Worm (Caenorhabditis elegans): ENCODE measurements around the gene selt-1.2.

Gene selt-1.2

DNA sequence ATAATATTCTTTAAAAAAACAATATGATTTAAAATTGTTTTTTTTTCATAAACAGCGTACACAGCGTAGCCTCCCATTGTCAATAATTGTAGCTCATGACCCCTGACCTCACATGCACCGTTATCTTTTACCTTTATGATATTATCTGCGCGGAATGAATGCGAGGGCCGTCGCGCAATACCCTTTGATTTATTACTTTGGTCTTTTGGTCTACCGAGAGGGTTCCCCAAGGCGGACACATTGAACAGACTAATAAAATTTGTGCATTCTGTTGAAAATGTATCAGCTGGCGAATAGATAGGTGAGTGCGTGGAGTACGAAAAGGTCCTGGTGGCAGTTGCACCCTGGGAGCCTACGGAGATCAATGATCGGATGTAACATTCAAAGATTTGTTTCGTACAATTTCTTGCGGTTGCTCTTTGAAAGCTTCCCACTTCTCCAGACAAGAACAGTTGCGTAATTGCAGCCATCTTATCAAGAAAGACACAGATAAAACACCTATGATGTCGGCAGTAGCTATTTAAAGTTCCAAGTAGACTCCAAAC, 26.8 kb downstream of the selt-1.2 start:
- TF ChIP-seq flt-1 (GFP tag; IDR thresholded peaks at IDR 0.05) (no peak), hmg-4 (GFP tag; optimal IDR thresholded peaks at IDR 0.05) (no peak), F13C5.2 (tag; optimal IDR thresholded peaks at IDR 0.05) (no peak), B0310.2 (tag; optimal IDR thresholded peaks at IDR 0.05) (no peak), pes-1 (GFP tag; IDR thresholded peaks at IDR 0.05) (no peak), ceh-13 (GFP tag; optimal IDR thresholded peaks at IDR 0.05) (no peak), scrt-1 (GFP tag; IDR thresholded peaks at IDR 0.05) (no peak), ets-7 (tag; optimal IDR thresholded peaks at IDR 0.05) (no peak), tbx-37 (GFP tag; conservative IDR thresholded peaks at IDR 0.05) (no peak), tra-4 (tag; optimal IDR thresholded peaks at IDR 0.05) (no peak), hmbx-1 (tag; optimal IDR thresholded peaks at IDR 0.05) (no peak)

DNA sequence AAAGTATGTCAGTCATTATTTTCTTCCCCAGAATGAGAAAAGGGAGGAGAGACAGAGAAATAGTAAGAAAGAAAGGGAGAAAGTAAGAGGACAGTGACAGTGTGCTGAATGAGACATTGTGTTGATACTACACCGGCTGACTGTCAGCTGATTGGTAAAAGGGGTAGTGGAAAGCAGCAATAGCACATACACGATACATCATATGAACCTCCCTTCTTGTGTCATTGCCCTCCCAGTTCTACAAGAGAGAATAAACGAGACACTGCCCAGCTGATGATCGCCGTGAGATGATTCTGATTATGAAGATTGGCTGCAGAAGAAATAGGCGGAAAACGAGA, 27.4 kb downstream of the selt-1.2 start:
- TF ChIP-seq sea-1 (GFP tag; conservative IDR thresholded peaks at IDR 0.05) (0 out of 2 replicates have a peak, but pooled peaks have one; percentile 13), hmg-4 (GFP tag; optimal IDR thresholded peaks at IDR 0.05) (no peak)

DNA sequence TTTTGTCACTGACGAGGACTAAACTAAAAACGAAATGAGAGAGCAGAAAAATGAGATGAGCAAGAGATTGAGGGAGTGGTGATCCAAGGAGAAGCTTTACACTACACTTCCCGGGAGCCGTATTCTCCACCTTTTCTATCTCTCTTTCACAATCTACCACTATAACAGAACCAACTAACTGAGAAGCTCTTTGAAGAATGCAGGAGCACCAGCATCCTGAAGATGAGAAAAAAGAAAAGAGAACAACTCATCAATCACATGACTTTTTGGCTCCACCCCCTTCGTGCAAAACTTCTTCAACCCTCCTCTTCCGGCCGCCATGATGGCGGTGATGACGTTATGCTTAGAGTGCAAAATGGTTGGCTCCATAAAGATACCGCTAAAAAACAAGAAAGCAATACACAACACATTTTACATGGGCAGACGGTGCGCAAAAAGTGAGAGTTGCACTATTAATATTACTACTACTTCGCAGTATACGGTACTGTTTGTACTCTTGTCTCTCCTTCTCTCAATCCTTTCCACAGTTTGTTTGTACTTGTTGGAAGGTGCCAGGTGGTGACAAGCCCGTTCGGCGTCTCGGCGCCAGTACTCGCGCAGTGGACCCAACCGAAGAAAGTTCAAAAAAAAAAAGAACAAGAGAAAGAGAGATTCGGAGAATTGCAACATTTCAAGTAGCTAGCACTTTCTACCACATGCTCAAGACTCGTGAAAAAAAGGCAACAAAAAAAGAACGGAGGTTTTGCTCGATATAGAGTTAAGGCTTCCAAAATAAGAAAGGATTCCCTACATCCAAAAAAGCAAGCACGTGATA, 27.9 kb downstream of the selt-1.2 start:
- TF ChIP-seq hmbx-1 (tag; optimal IDR thresholded peaks at IDR 0.05) (no peak), tbx-37 (GFP tag; conservative IDR thresholded peaks at IDR 0.05) (no peak), flt-1 (GFP tag; IDR thresholded peaks at IDR 0.05) (no peak), B0310.2 (tag; optimal IDR thresholded peaks at IDR 0.05) (no peak)

DNA sequence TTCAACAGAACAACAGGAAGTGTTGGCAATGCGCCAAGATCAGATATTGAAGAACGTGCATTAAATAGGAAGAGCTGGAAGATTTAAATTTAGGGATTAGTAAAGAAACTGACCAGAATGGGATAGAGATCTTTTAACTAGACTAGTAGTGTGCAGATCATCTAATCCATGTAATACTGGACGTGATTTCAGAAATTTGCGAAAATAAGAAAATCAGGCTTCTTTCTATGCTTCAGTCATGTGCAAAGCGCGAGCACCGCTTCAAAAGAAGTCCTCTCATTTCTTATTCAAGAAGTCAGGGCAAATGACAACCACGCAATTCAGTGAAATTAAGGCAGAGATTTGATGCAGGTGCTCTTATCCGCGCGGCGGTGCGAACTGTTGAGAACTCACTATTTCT, 29.1 kb downstream of the selt-1.2 start:
- TF ChIP-seq ceh-36 (tag; optimal IDR thresholded peaks at IDR 0.05) (no peak), B0310.2 (tag; optimal IDR thresholded peaks at IDR 0.05) (no peak), scrt-1 (GFP tag; IDR thresholded peaks at IDR 0.05) (no peak), tra-4 (tag; optimal IDR thresholded peaks at IDR 0.05) (no peak), flt-1 (GFP tag; IDR thresholded peaks at IDR 0.05) (no peak), ama-1 (optimal IDR thresholded peaks at IDR 0.05) (no peak), hnd-1 (tag; optimal IDR thresholded peaks at IDR 0.05) (no peak), hmg-4 (GFP tag; optimal IDR thresholded peaks at IDR 0.05) (no peak), ets-7 (tag; optimal IDR thresholded peaks at IDR 0.05) (no peak), tbx-37 (GFP tag; conservative IDR thresholded peaks at IDR 0.05) (no peak), ceh-13 (GFP tag; optimal IDR thresholded peaks at IDR 0.05) (no peak), F13C5.2 (tag; optimal IDR thresholded peaks at IDR 0.05) (no peak), aly-1 (tag; optimal IDR thresholded peaks at IDR 0.05) (no peak), hmbx-1 (tag; optimal IDR thresholded peaks at IDR 0.05) (no peak), tbx-11 (GFP tag; IDR thresholded peaks at IDR 0.05) (no peak)

DNA sequence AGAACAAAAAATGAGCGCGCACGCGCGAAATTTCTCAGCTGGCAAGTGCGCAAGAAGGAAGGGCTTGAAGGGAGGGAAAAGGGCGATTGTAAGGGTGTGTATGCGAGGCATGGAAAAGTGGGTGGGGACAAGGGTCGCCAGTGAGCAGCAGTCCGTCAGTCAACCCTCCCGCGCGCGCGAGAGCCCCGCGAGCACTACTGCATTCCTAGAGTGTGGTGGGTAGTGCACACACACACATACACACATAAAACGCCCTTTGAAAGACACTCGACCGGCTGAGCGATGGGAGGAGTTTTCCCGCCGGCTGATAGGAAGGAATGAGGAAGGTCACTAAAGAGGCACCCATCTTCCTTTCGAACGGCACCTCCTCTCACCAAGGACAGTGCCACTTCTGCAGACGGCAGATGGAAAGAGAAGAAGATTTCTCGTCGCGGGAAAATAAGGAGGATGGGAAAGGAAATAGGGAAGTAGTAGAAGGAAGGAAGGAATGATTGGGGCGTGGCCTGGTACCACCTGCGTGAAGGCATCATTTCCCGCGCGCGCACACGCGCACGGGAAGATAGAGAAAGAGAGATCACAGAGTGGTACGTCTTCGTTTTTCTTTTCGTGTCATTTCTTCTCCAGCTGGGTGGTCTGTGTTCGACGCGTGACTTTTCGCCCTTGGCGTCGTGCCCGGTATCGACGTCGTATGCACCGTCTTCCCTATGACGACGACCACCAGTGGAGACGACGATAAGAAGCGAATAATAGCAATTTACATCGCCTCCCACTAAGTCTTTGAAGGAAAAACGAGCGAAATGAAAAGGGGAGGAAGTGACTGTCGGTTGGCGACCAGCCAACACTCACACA, 30.1 kb downstream of the selt-1.2 start:
- TF ChIP-seq F13C5.2 (tag; optimal IDR thresholded peaks at IDR 0.05) (peak; percentile 52), ceh-13 (GFP tag; optimal IDR thresholded peaks at IDR 0.05) (no peak), flt-1 (GFP tag; IDR thresholded peaks at IDR 0.05) (no peak; the same call in 1 of the 2 replicates), scrt-1 (GFP tag; IDR thresholded peaks at IDR 0.05) (no peak), aly-1 (tag; optimal IDR thresholded peaks at IDR 0.05) (peak; percentile 53), ama-1 (optimal IDR thresholded peaks at IDR 0.05) (no peak), tbx-11 (GFP tag; IDR thresholded peaks at IDR 0.05) (no peak), pes-1 (GFP tag; IDR thresholded peaks at IDR 0.05) (0 out of 2 replicates have a peak, but pooled peaks have one; percentile 39), tra-4 (tag; optimal IDR thresholded peaks at IDR 0.05) (no peak), ceh-36 (tag; optimal IDR thresholded peaks at IDR 0.05) (no peak), ets-7 (tag; optimal IDR thresholded peaks at IDR 0.05) (no peak), hmbx-1 (tag; optimal IDR thresholded peaks at IDR 0.05) (no peak), B0310.2 (tag; optimal IDR thresholded peaks at IDR 0.05) (no peak), tbx-37 (GFP tag; conservative IDR thresholded peaks at IDR 0.05) (no peak), sea-1 (GFP tag; conservative IDR thresholded peaks at IDR 0.05) (no peak; the same call in 1 of the 2 replicates)

DNA sequence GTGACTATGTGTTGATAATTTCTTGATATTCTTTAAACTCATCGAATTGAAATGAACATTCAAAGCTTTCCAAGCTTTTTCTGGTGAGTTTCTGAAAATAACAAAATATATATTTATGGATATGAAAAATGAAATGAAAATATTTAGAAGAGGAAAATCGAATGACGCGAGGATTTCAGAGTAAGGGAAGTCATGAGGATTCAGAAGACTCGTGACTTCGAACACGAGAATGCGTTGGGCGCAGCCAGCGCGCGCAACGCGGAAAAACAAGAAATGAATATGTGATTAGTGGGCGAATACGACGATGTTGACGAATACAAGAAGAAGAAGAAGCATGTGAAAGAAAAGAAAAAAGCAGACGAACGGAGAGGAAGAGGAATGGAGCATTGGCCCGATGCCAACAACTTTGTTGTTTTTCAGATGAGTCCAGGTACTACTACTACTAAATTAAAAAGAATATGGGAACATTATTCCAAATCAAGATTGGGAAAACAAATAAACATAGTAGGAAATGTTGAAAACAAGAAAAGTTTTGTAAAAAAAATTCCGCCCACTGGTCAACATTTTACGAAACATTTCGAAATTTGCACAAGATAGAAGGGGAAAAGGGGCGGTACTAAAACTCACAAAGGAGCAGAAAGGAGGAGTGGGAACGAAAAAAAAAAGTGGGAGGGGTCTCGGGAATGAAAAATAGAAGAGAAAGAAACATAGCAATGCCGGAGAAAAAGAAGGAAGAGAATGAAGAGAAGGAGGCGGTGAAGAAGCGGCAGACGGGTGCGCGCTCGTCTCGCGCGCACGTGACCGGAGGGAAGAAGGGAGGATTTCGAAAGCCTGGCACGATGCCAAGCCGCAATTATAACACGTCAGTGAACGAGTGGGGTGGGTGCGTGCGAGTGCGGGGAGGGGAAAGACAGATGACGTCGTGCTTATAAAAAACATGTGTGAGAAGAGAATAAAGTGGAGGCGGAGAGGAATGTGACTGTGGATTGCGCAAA, 31.7 kb downstream of the selt-1.2 start:
- TF ChIP-seq B0310.2 (tag; optimal IDR thresholded peaks at IDR 0.05) = no peak
- TF ChIP-seq pes-1 (GFP tag; IDR thresholded peaks at IDR 0.05) = no peak
- peak; percentile 46 for TF ChIP-seq hmg-4 (GFP tag; optimal IDR thresholded peaks at IDR 0.05)
- no peak for TF ChIP-seq tbx-37 (GFP tag; conservative IDR thresholded peaks at IDR 0.05)
- no peak for TF ChIP-seq ceh-13 (GFP tag; optimal IDR thresholded peaks at IDR 0.05)
- TF ChIP-seq F13C5.2 (tag; optimal IDR thresholded peaks at IDR 0.05) = peak; percentile 28
- no peak for TF ChIP-seq aly-1 (tag; optimal IDR thresholded peaks at IDR 0.05)

DNA sequence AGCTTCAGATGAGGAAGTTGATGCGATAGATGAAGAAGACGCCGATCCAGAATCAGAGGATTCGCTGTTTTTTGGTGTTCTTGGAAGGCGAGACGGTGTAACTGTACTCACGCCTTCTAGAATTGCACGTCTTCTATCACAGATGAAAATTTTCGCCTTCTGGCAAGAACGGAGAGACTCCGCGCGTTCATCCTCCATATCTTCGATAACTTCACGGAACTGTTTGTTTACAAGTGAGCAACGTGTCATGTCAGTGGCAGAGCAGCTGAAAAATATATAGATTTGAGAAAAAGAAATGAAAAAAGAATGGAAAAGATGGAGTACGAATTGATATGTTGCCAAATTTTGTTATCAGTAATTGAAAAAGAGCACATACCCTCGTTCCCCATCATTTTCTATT, 32.5 kb downstream of the selt-1.2 start:
- no peak for TF ChIP-seq F13C5.2 (tag; optimal IDR thresholded peaks at IDR 0.05)
- no peak for TF ChIP-seq aly-1 (tag; optimal IDR thresholded peaks at IDR 0.05)
- TF ChIP-seq tbx-37 (GFP tag; conservative IDR thresholded peaks at IDR 0.05) = no peak
- no peak for TF ChIP-seq hmbx-1 (tag; optimal IDR thresholded peaks at IDR 0.05)
- TF ChIP-seq flt-1 (GFP tag; IDR thresholded peaks at IDR 0.05) = no peak
- no peak for TF ChIP-seq tbx-11 (GFP tag; IDR thresholded peaks at IDR 0.05)
- no peak for TF ChIP-seq scrt-1 (GFP tag; IDR thresholded peaks at IDR 0.05)
- TF ChIP-seq tra-4 (tag; optimal IDR thresholded peaks at IDR 0.05) = no peak
- TF ChIP-seq hmg-4 (GFP tag; optimal IDR thresholded peaks at IDR 0.05) = no peak
- TF ChIP-seq sea-1 (GFP tag; conservative IDR thresholded peaks at IDR 0.05) = no peak
- TF ChIP-seq ets-7 (tag; optimal IDR thresholded peaks at IDR 0.05) = no peak
- no peak for TF ChIP-seq ceh-36 (tag; optimal IDR thresholded peaks at IDR 0.05)
- TF ChIP-seq ama-1 (optimal IDR thresholded peaks at IDR 0.05) = no peak
- no peak for TF ChIP-seq B0310.2 (tag; optimal IDR thresholded peaks at IDR 0.05)
